Worm (Caenorhabditis elegans) whole organism, L3 larva: Measurements from ENCODE around the gene ZC395.5.

Experiments
- ZK546.5 ChIP-seq: sonication (generic microtip); optimal IDR thresholded peaks from 2 replicates; lab custom pipeline; 2017; ENCODE audit warnings: missing biosample characterization, missing genetic modification characterization
- aly-2 ChIP-seq: fragments of 150-350 bp; optimal IDR thresholded peaks from 2 replicates; lab custom pipeline; 2014; ENCODE audit warnings: missing biosample characterization, missing genetic modification characterization
- ama-1 ChIP-seq: fragments of 150-350 bp; optimal IDR thresholded peaks from 2 replicates; lab custom pipeline; 2018
- ceh-28 ChIP-seq: fragments of 150-350 bp; optimal IDR thresholded peaks from 2 replicates; lab custom pipeline; 2014; ENCODE audit warnings: missing biosample characterization, missing genetic modification reagents, missing genetic modification characterization
- ceh-82 ChIP-seq: fragments of 150-350 bp; optimal IDR thresholded peaks from 2 replicates; lab custom pipeline; 2014; ENCODE audit warnings: missing biosample characterization, missing genetic modification characterization
- ceh-9 ChIP-seq: sonication (generic microtip); optimal IDR thresholded peaks from 2 replicates; lab custom pipeline; 2018; ENCODE audit warnings: missing biosample characterization, missing genetic modification characterization
- egl-27 ChIP-seq: sonication (generic microtip); optimal IDR thresholded peaks from 4 replicates; lab custom pipeline; 2017; ENCODE audit warnings: missing biosample characterization, missing genetic modification reagents, missing genetic modification characterization
- elt-2 ChIP-seq: sonication (generic microtip); optimal IDR thresholded peaks from 2 replicates; lab custom pipeline; 2016; ENCODE audit warnings: missing genetic modification reagents, mild to moderate bottlenecking, missing genetic modification characterization, missing compliant biosample characterization
- fos-1 ChIP-seq: fragments of 150-350 bp; optimal IDR thresholded peaks from 2 replicates; lab custom pipeline; 2014; ENCODE audit warnings: missing biosample characterization, missing genetic modification characterization
- hmg-11 ChIP-seq: sonication (generic microtip); optimal IDR thresholded peaks from 2 replicates; lab custom pipeline; 2016; ENCODE audit warnings: missing genetic modification characterization, missing compliant biosample characterization
- jun-1 ChIP-seq: fragments of 150-350 bp; optimal IDR thresholded peaks from 2 replicates; lab custom pipeline; 2014; ENCODE audit warnings: missing biosample characterization, missing genetic modification reagents, missing genetic modification characterization
- lin-15B ChIP-seq: fragments of 150-350 bp; optimal IDR thresholded peaks from 2 replicates; lab custom pipeline; 2014; ENCODE audit warnings: missing biosample characterization, missing genetic modification characterization
- lin-39 ChIP-seq: fragments of 150-350 bp; optimal IDR thresholded peaks from 2 replicates; lab custom pipeline; 2018; ENCODE audit warnings: missing biosample characterization, missing genetic modification reagents, missing genetic modification characterization
- lsy-12 ChIP-seq: sonication (generic microtip); optimal IDR thresholded peaks from 2 replicates; lab custom pipeline; 2016; ENCODE audit warnings: mild to moderate bottlenecking, missing genetic modification characterization, missing compliant biosample characterization
- nfya-1 ChIP-seq: sonication (generic microtip); optimal IDR thresholded peaks from 2 replicates; lab custom pipeline; 2017; ENCODE audit warnings: missing genetic modification characterization, mild to moderate bottlenecking, missing compliant biosample characterization, antibody characterized with exemption, moderate library complexity; ENCODE audit not compliant: insufficient read depth
- nhr-11 ChIP-seq: fragments of 150-350 bp; optimal IDR thresholded peaks from 2 replicates; lab custom pipeline; 2014; ENCODE audit warnings: missing biosample characterization, missing genetic modification characterization
- nhr-12 ChIP-seq: fragments of 150-350 bp; optimal IDR thresholded peaks from 2 replicates; lab custom pipeline; 2014; ENCODE audit warnings: missing biosample characterization, missing genetic modification characterization
- nhr-23 ChIP-seq: fragments of 150-350 bp; optimal IDR thresholded peaks from 2 replicates; lab custom pipeline; 2014; ENCODE audit warnings: missing biosample characterization, missing genetic modification reagents, missing genetic modification characterization
- nhr-237 ChIP-seq: fragments of 150-350 bp; optimal IDR thresholded peaks from 2 replicates; lab custom pipeline; 2014; ENCODE audit warnings: missing biosample characterization, missing genetic modification characterization
- nhr-28 ChIP-seq: fragments of 150-350 bp; optimal IDR thresholded peaks from 2 replicates; lab custom pipeline; 2014; ENCODE audit warnings: missing biosample characterization, missing genetic modification characterization
- nhr-67 ChIP-seq: fragments of 150-350 bp; optimal IDR thresholded peaks from 2 replicates; lab custom pipeline; 2014; ENCODE audit warnings: missing biosample characterization, missing genetic modification characterization
- pha-4 ChIP-seq: fragments of 150-350 bp; optimal IDR thresholded peaks from 2 replicates; lab custom pipeline; 2014; ENCODE audit warnings: missing biosample characterization, missing genetic modification reagents, missing genetic modification characterization
- pqm-1 ChIP-seq: fragments of 150-350 bp; optimal IDR thresholded peaks from 2 replicates; lab custom pipeline; 2017; ENCODE audit warnings: missing biosample characterization, missing genetic modification characterization, inconsistent platforms
- sea-2 ChIP-seq: fragments of 150-350 bp; sonication (generic microtip); optimal IDR thresholded peaks from 4 replicates; lab custom pipeline; 2014; ENCODE audit warnings: missing biosample characterization, missing genetic modification reagents, missing genetic modification characterization
- skn-1 ChIP-seq: fragments of 150-350 bp; optimal IDR thresholded peaks from 2 replicates; lab custom pipeline; 2014; ENCODE audit warnings: missing biosample characterization, missing genetic modification characterization
- unc-39 ChIP-seq: sonication (generic microtip); optimal IDR thresholded peaks from 4 replicates; lab custom pipeline; 2017; ENCODE audit warnings: missing biosample characterization, missing genetic modification characterization
- zag-1 ChIP-seq: fragments of 150-350 bp; optimal IDR thresholded peaks from 2 replicates; lab custom pipeline; 2014; ENCODE audit warnings: missing biosample characterization, missing genetic modification characterization
- ztf-11 ChIP-seq: fragments of 150-350 bp; optimal IDR thresholded peaks from 2 replicates; lab custom pipeline; 2014; ENCODE audit warnings: missing biosample characterization, missing genetic modification characterization

ZC395.5 gene

ce11 chrIII:5267217-5267906 lies at the start of gene ZC395.5:
Gene ZC395.5, plus strand, starts transcription at chrIII:5267848.
- no peak for TF ChIP-seq lsy-12
- TF ChIP-seq ztf-11 (tag; lab: Kevin White, UChicago) = no peak
- no peak for TF ChIP-seq aly-2 (tag; lab: Kevin White, UChicago)
- no peak for TF ChIP-seq jun-1 (tag; lab: Kevin White, UChicago)
- peak; percentile 57 for TF ChIP-seq pha-4 (tag; lab: Kevin White, UChicago)
- peak; percentile 15 for TF ChIP-seq ama-1 (lab: Kevin White, UChicago)
- no peak for TF ChIP-seq sea-2
- no peak for TF ChIP-seq unc-39
- peak; percentile 74 for TF ChIP-seq pqm-1
- TF ChIP-seq nhr-12 (tag; lab: Kevin White, UChicago) = no peak
- no peak for TF ChIP-seq ZK546.5 (tag; lab: Kevin White, UChicago)
- TF ChIP-seq hmg-11 (tag; lab: Kevin White, UChicago) = no peak
- TF ChIP-seq skn-1 (tag; lab: Kevin White, UChicago) = no peak
- TF ChIP-seq ceh-82 (tag; lab: Kevin White, UChicago) = no peak
- TF ChIP-seq lin-39 (tag; lab: Kevin White, UChicago) = no peak
- TF ChIP-seq nhr-23 (tag; lab: Kevin White, UChicago) = no peak
- TF ChIP-seq elt-2 (tag; lab: Kevin White, UChicago) = peak; percentile 57

- no peak for TF ChIP-seq pqm-1
- TF ChIP-seq lin-39 (tag; lab: Kevin White, UChicago) = peak; percentile 15
- TF ChIP-seq hmg-11 (tag; lab: Kevin White, UChicago) = no peak
Observed at ce11 chrIII:5218687-5219086, 49.0 kb upstream of the ZC395.5 start, which contains the start of gene ZC155.2. Gene ZC155.2, plus strand, starts transcription at chrIII:5218987.

ce11 chrIII:5221820-5222219 lies 45.8 kb upstream of the ZC395.5 start:
- TF ChIP-seq pha-4 (tag; lab: Kevin White, UChicago) (peak; percentile 91), nhr-28 (tag; lab: Kevin White, UChicago) (no peak)

- no peak for TF ChIP-seq zag-1 (tag; lab: Kevin White, UChicago)
- peak; percentile 97 for TF ChIP-seq pha-4 (tag; lab: Kevin White, UChicago)
Observed at ce11 chrIII:5222777-5223176, 44.9 kb upstream of the ZC395.5 start.

- no peak for TF ChIP-seq nhr-237 (tag; lab: Kevin White, UChicago)
- TF ChIP-seq jun-1 (tag; lab: Kevin White, UChicago) = peak; percentile 44
- TF ChIP-seq nhr-23 (tag; lab: Kevin White, UChicago) = peak; percentile 44
- peak; percentile 37 for TF ChIP-seq elt-2 (tag; lab: Kevin White, UChicago)
- peak; percentile 12 for TF ChIP-seq pha-4 (tag; lab: Kevin White, UChicago)
- peak; percentile 20 for TF ChIP-seq ama-1 (lab: Kevin White, UChicago)
- TF ChIP-seq nhr-67 = no peak
- TF ChIP-seq ceh-28 (tag; lab: Kevin White, UChicago) = no peak
- TF ChIP-seq nfya-1 (tag; lab: Kevin White, UChicago) = peak; percentile 28
- no peak for TF ChIP-seq lin-15B (tag; lab: Kevin White, UChicago)
- TF ChIP-seq nhr-11 (tag; lab: Kevin White, UChicago) = no peak
- peak; percentile 12 for TF ChIP-seq pqm-1
- TF ChIP-seq ceh-9 (tag; lab: Kevin White, UChicago) = no peak
- no peak for TF ChIP-seq skn-1 (tag; lab: Kevin White, UChicago)
- peak; percentile 10 for TF ChIP-seq fos-1
- TF ChIP-seq egl-27 (tag; lab: Kevin White, UChicago) = peak; percentile 3
Observed at ce11 chrIII:5224908-5225307, 42.7 kb upstream of the ZC395.5 start.

ce11 chrIII:5225321-5225720 lies 42.3 kb upstream of the ZC395.5 start, which contains the start of gene nex-1:
Gene nex-1, plus strand, starts transcription at chrIII:5225621.
- no peak for TF ChIP-seq lsy-12
